Worm (Caenorhabditis elegans) whole organism, L4/young adult: ENCODE measurements around the gene srz-78.

ENCODE experiments used
- W03F9.2 ChIP-seq: fragments of 150-350 bp; optimal IDR thresholded peaks from 2 replicates; lab custom pipeline; 2014; ENCODE audit warnings: missing biosample characterization, missing genetic modification characterization
- dao-5 ChIP-seq: sonication (generic microtip); optimal IDR thresholded peaks from 2 replicates; lab custom pipeline; 2016; ENCODE audit warnings: missing genotype, missing genetic modification characterization, moderate library complexity, missing compliant biosample characterization
- him-1 ChIP-seq: sonication (generic microtip); optimal IDR thresholded peaks from 2 replicates; lab custom pipeline; 2016; ENCODE audit warnings: missing genotype, missing genetic modification reagents, missing genetic modification characterization, missing compliant biosample characterization

DNA sequence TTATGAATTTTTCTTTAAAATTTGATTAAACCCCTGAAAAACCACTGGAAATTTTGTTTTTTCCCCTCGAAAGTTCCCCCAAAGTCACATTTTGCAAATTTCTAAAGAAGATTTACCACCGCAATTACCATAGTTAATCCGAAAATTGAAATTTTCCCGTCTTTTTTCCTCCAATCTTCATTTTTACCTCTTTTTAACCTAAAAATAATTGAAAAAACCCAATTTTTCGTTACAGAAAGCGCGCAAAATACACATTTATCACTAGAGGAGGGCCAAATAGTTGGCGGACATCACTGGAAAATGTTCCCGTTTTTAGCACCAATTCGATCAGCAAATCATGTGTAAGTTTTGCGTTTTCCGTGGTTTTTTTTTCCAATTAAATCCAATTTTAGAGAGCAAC lies 25.0 kb downstream of the srz-78 start, which contains the start of gene unc-33:
- TF ChIP-seq W03F9.2 (tag; lab: Kevin White, UChicago) (no peak), him-1 (no peak), dao-5 (tag; lab: Kevin White, UChicago) (no peak)
